Worm (Caenorhabditis elegans): ENCODE results near the gene F40G9.8.

DNA sequence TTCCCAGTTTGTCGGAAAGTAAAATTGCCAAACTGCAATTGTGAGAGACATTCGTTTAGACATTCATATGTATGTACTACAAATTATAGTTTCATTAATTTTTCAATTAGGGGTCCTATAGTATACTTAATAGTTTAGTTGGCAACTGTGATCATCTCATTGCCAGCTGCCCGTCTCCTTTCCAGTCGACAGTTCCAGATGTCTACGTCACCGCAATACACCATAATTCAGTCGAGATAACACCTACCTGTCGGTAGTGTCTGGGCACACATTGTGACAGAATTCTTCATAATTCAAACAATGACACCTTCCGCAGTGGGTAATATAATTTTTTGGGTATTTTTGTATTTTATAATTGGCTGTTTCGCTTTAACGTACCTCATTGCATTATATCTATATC, 8.8 kb upstream of the F40G9.8 start, which contains the start of gene F40G9.19:
- TF ChIP-seq nhr-237 (tag; optimal IDR thresholded peaks at IDR 0.05) (no peak), elt-1 (tag; optimal IDR thresholded peaks at IDR 0.05) (no peak), ztf-4 (tag; optimal IDR thresholded peaks at IDR 0.05) (no peak), nhr-25 (tag; optimal IDR thresholded peaks at IDR 0.05) (no peak), egl-5 (tag; optimal IDR thresholded peaks at IDR 0.05) (no peak), daf-12 (tag; optimal IDR thresholded peaks at IDR 0.05) (no peak), ztf-11 (tag; optimal IDR thresholded peaks at IDR 0.05) (no peak), elt-3 (tag; optimal IDR thresholded peaks at IDR 0.05) (no peak), ceh-82 (tag; optimal IDR thresholded peaks at IDR 0.05) (no peak), ama-1 (optimal IDR thresholded peaks at IDR 0.05) (no peak), ceh-9 (tag; optimal IDR thresholded peaks at IDR 0.05) (no peak), sea-2 (GFP tag; optimal IDR thresholded peaks at IDR 0.05) (no peak), ceh-28 (tag; optimal IDR thresholded peaks at IDR 0.05) (no peak)

Measured in whole organism, L3 larva.